Worm (Caenorhabditis elegans): Measurements from ENCODE around the gene B0218.7.
"Not testable (repeated sequence)": the region's sequence is repeated elsewhere in the genome, so short reads cannot be mapped to it uniquely, and the experiment has no call there.

The B0218.7 gene

DNA sequence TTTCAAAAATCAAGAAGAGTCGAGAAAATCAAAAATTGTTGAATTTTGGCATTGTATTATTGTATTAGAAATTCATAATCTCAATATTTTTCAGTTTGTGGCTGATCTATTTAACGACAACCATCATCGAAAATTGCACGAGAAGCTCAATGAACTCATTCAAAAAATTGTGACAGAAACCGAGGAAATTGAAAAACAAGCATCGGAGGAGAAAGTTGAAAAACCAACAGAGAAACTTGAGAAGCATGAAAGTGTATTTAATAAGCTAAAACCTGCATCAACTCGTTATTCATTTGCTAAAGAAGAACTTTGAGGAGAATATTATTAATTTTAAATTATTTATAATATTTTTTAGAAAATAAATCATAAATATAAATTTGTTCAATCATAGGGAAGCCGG lies 38.9 kb downstream of the B0218.7 start, which contains the start of gene ceph-41:
ceph-41 (plus strand) TSS at position 301 of the 400 bp plus-strand sequence.
- TF ChIP-seq efl-1 (optimal IDR thresholded peaks at IDR 0.05), result no peak
- TF ChIP-seq efl-1 (GFP tag; optimal IDR thresholded peaks at IDR 0.05 in 1 of 2), result peak in 1 of 2 experiments; percentile 18
- no peak for TF ChIP-seq ztf-4 (tag; optimal IDR thresholded peaks at IDR 0.05)

DNA sequence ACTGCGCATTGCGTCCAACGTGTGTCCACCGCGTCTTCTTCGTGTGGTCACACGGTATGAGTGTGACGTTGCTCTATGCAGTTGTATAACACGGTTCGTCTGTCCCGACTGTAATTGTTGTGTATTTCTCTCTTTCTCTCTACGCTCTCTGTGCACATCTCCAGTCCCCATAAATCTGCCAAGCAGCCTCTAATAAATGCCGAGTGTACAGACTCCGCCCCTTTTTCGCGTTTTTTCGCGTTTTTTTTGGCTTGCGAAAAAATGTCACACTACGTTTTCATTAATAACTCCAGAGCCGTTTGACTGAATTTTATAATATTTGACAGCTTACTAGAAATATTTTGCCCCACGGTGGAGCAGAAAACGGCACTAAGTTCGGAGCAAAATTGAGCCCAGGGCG lies 43.5 kb downstream of the B0218.7 start, which contains the start of gene erp-44.3:
erp-44.3 (plus strand) TSS at position 301 of the 400 bp plus-strand sequence.
- not testable (repeated sequence) for TF ChIP-seq lsy-2 (tag; optimal IDR thresholded peaks at IDR 0.05); nhr-90 (tag; optimal IDR thresholded peaks at IDR 0.05; ENCODE audit: poor library complexity); efl-3 (GFP tag; optimal IDR thresholded peaks at IDR 0.05)

DNA sequence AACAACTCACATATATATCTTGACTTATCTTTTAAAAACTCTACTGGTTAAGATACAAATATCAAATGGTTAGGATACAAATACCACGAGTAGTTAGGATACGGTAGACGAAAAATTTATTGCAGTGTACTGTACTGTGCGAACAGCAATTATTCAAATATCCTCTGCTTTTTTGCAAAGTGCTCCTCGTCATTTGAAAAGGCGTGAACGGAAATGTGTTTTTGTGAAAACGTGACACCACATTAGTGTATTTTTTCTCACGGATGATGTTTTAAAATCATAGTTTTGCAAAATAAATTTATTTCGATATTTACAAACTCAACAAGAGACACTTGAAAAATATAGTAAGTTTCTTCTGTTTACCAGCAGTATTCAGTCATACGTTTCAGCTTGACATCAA lies 47.1 kb downstream of the B0218.7 start, which contains the start of gene F42G8.8:
F42G8.8 (plus strand) TSS at position 301 of the 400 bp plus-strand sequence.
- TF ChIP-seq efl-1 (optimal IDR thresholded peaks at IDR 0.05), result no peak
- no peak for TF ChIP-seq efl-1 (GFP tag; optimal IDR thresholded peaks at IDR 0.05 in 1 of 2)
- no peak for TF ChIP-seq ets-5 (GFP tag; IDR thresholded peaks at IDR 0.05)

ce11 chrIV:8115462-8115861 lies 50.4 kb downstream of the B0218.7 start, which contains the start of gene irld-8:
Gene irld-8 (plus strand): TSS chrIV:8115762.
- TF ChIP-seq efl-3 (GFP tag; optimal IDR thresholded peaks at IDR 0.05), result no peak
- TF ChIP-seq fkh-4 (tag; optimal IDR thresholded peaks at IDR 0.05; ENCODE audit: borderline replicate concordance), result no peak
- TF ChIP-seq nhr-47 (tag; optimal IDR thresholded peaks at IDR 0.05), result no peak
- no peak for TF ChIP-seq nhr-12 (tag; optimal IDR thresholded peaks at IDR 0.05)
- no peak for TF ChIP-seq nhr-84 (tag; optimal IDR thresholded peaks at IDR 0.05)
- TF ChIP-seq elt-2 (tag; optimal IDR thresholded peaks at IDR 0.05), result no peak
- TF ChIP-seq nhr-11 (tag; optimal IDR thresholded peaks at IDR 0.05), result no peak
- no peak for TF ChIP-seq lsy-2 (tag; optimal IDR thresholded peaks at IDR 0.05)
- no peak for TF ChIP-seq unc-130 (tag; optimal IDR thresholded peaks at IDR 0.05)
- no peak for TF ChIP-seq sptf-1 (tag; optimal IDR thresholded peaks at IDR 0.05)
- no peak for TF ChIP-seq aha-1 (tag; optimal IDR thresholded peaks at IDR 0.05)
- no peak for TF ChIP-seq nhr-90 (tag; optimal IDR thresholded peaks at IDR 0.05; ENCODE audit: poor library complexity)
- TF ChIP-seq hpl-2 (GFP tag; optimal IDR thresholded peaks at IDR 0.05), result no peak
- TF ChIP-seq pqm-1 (tag; optimal IDR thresholded peaks at IDR 0.05), result no peak
- no peak for TF ChIP-seq ceh-82 (tag; optimal IDR thresholded peaks at IDR 0.05)
